Fruit fly (Drosophila melanogaster) whole organism, embryonic: Measurements from ENCODE around the gene NdufA3.

Source experiments
- Awh ChIP-seq: fragments of 200-800 bp; sonication (Bioruptor generic); IDR thresholded peaks from 2 replicates; pipeline ENCODE4, ENCODE4 v1.3.6; 2022; ENCODE audit warnings: missing biosample characterization, missing genetic modification characterization
- B-H2 ChIP-seq: fragments of 200-800 bp; sonication (Bioruptor generic); optimal IDR thresholded peaks from 2 replicates; lab custom pipeline; 2018; ENCODE audit warnings: missing biosample characterization, mild to moderate bottlenecking, missing genetic modification characterization
- CG10543 ChIP-seq: fragments of 200-800 bp; sonication (Bioruptor generic); optimal IDR thresholded peaks from 3 replicates; lab custom pipeline; 2017; ENCODE audit warnings: missing biosample characterization, mild to moderate bottlenecking, missing genetic modification characterization, moderate library complexity
- CG11560 ChIP-seq: fragments of 200-800 bp; sonication (Bioruptor generic); IDR thresholded peaks from 3 replicates; pipeline ENCODE4 v1.3.6; 2022; ENCODE audit warnings: missing biosample characterization, missing genetic modification characterization
- CG13775 ChIP-seq: fragments of 200-800 bp; sonication (Bioruptor generic); optimal IDR thresholded peaks from 3 replicates; lab custom pipeline; 2017; ENCODE audit warnings: missing biosample characterization, mild to moderate bottlenecking, missing genetic modification characterization
- CG16779 ChIP-seq: fragments of 200-800 bp; sonication (Bioruptor generic); IDR thresholded peaks from 2 replicates; pipeline ENCODE4 v1.3.6; 2022; ENCODE audit warnings: missing biosample characterization, missing genetic modification characterization
- CG17385 ChIP-seq: fragments of 200-800 bp; sonication (Bioruptor generic); optimal IDR thresholded peaks from 3 replicates; lab custom pipeline; 2018; ENCODE audit warnings: missing biosample characterization, mild to moderate bottlenecking, missing genetic modification characterization
- CG1832 ChIP-seq: fragments of 200-800 bp; sonication (Bioruptor generic); optimal IDR thresholded peaks from 2 replicates; lab custom pipeline; 2017; ENCODE audit warnings: missing biosample characterization, mild to moderate bottlenecking, missing genetic modification characterization, inconsistent platforms
- CG2129 ChIP-seq: fragments of 200-800 bp; sonication (Bioruptor generic); IDR thresholded peaks from 2 replicates; pipeline ENCODE4 v1.3.6; 2022; ENCODE audit warnings: missing biosample characterization, missing genetic modification characterization; ENCODE audit not compliant: partially characterized antibody
- CG31224 ChIP-seq: fragments of 200-800 bp; sonication (Bioruptor generic); IDR thresholded peaks from 2 replicates; pipeline ENCODE4 v1.3.6; 2022; ENCODE audit warnings: missing biosample characterization, missing genetic modification characterization
- CG3163 ChIP-seq: fragments of 200-800 bp; sonication (Bioruptor generic); optimal IDR thresholded peaks from 3 replicates; lab custom pipeline; 2016; ENCODE audit warnings: missing biosample characterization, missing genetic modification characterization
- CG32767 ChIP-seq: fragments of 200-800 bp; sonication (Bioruptor generic); IDR thresholded peaks from 2 replicates; pipeline ENCODE4 v1.3.6; 2022; ENCODE audit warnings: missing biosample characterization, missing genetic modification characterization
- CG34422 ChIP-seq: fragments of 200-800 bp; sonication (Bioruptor generic); IDR thresholded peaks from 3 replicates; pipeline ENCODE4 v1.3.6; 2022; ENCODE audit warnings: missing biosample characterization, missing genetic modification characterization
- CG4707 ChIP-seq: fragments of 200-800 bp; sonication (Bioruptor generic); optimal IDR thresholded peaks from 2 replicates; lab custom pipeline; 2018; ENCODE audit warnings: missing biosample characterization, mild to moderate bottlenecking, missing genetic modification characterization, moderate library complexity
- CG9727 ChIP-seq: fragments of 200-800 bp; sonication (Bioruptor generic); optimal IDR thresholded peaks from 3 replicates; lab custom pipeline; 2017; ENCODE audit warnings: missing biosample characterization, mild to moderate bottlenecking, missing genetic modification characterization
- CHES-1-like ChIP-seq: fragments of 200-800 bp; sonication (Bioruptor generic); optimal IDR thresholded peaks from 2 replicates; lab custom pipeline; 2016; ENCODE audit warnings: missing biosample characterization, missing genetic modification characterization
- Camta ChIP-seq: fragments of 200-800 bp; sonication (Bioruptor generic); optimal IDR thresholded peaks from 2 replicates; lab custom pipeline; 2016; ENCODE audit warnings: missing biosample characterization, missing genetic modification characterization
- CkIIα-i1 ChIP-seq: fragments of 200-800 bp; sonication (Bioruptor generic); IDR thresholded peaks from 2 replicates; pipeline ENCODE4 v1.3.6; 2022; ENCODE audit warnings: missing biosample characterization, missing genetic modification characterization
- D ChIP-seq, 2 experiments: fragments of 200-800 bp in 1 of 2; fragments of >200 bp in 1 of 2; sonication (Bioruptor generic) in 1 of 2; optimal IDR thresholded peaks; 2 replicates in 1 of 2; 3 replicates in 1 of 2; lab custom pipeline; 2017; ENCODE audit warnings: mild to moderate bottlenecking in 1 of 2, missing biosample characterization in 1 of 2, missing genetic modification characterization in 1 of 2, missing genetic modification reagents in 1 of 2
- Dp ChIP-seq: fragments of 200-800 bp; sonication (Bioruptor generic); optimal IDR thresholded peaks from 2 replicates; lab custom pipeline; 2018; ENCODE audit warnings: missing biosample characterization, mild to moderate bottlenecking, missing genetic modification characterization, moderate library complexity
- Eip74EF ChIP-seq, 2 experiments: fragments of 200-800 bp in 1 of 2; fragments of >200 bp in 1 of 2; sonication (Bioruptor generic) in 1 of 2; optimal IDR thresholded peaks; 2 replicates each; lab custom pipeline; 2017 to 2019; ENCODE audit warnings: missing biosample characterization in 2 of 2, missing genetic modification characterization in 2 of 2, mild to moderate bottlenecking in 1 of 2, moderate library complexity in 1 of 2
- Ets65A ChIP-seq: fragments of 200-800 bp; sonication (Bioruptor generic); peaks from one replicate; lab custom pipeline; 2016; ENCODE audit warnings: missing biosample characterization, missing genetic modification characterization
- HLHmδ ChIP-seq: fragments of 200-800 bp; sonication (Bioruptor generic); optimal IDR thresholded peaks from 2 replicates; lab custom pipeline; 2018; ENCODE audit warnings: missing biosample characterization, mild to moderate bottlenecking, missing genetic modification characterization, moderate library complexity
- MBD-R2 ChIP-seq: fragments of 200-800 bp; sonication (Bioruptor generic); IDR thresholded peaks from 2 replicates; pipeline ENCODE4 v1.3.6; 2022; ENCODE audit warnings: missing biosample characterization, missing genetic modification characterization
- Nf-YC ChIP-seq: fragments of 200-800 bp; optimal IDR thresholded peaks from 3 replicates; lab custom pipeline; 2019; ENCODE audit warnings: missing biosample characterization, mild to moderate bottlenecking, missing genetic modification characterization, moderate library complexity
- Sin3A ChIP-seq: fragments of >200 bp; optimal IDR thresholded peaks from 2 replicates; lab custom pipeline; 2018
- ac ChIP-seq: fragments of 200-800 bp; sonication (Bioruptor generic); optimal IDR thresholded peaks from 3 replicates; lab custom pipeline; 2017; ENCODE audit warnings: missing biosample characterization, mild to moderate bottlenecking, missing genetic modification characterization
- bigmax ChIP-seq: fragments of 200-800 bp; sonication (Bioruptor generic); optimal IDR thresholded peaks from 2 replicates; lab custom pipeline; 2018; ENCODE audit warnings: missing biosample characterization, mild to moderate bottlenecking, missing genetic modification characterization
- bowl ChIP-seq: fragments of 200-800 bp; sonication (Bioruptor generic); IDR thresholded peaks from 2 replicates; pipeline ENCODE4 v1.3.6; 2022; ENCODE audit warnings: missing biosample characterization, missing genetic modification characterization
- cg ChIP-seq: fragments of 200-800 bp; sonication (Bioruptor generic); optimal IDR thresholded peaks from 3 replicates; lab custom pipeline; 2019; ENCODE audit warnings: missing biosample characterization, mild to moderate bottlenecking, missing genetic modification characterization, moderate library complexity
- chm ChIP-seq: fragments of 200-800 bp; sonication (Bioruptor generic); IDR thresholded peaks from 2 replicates; pipeline ENCODE4 v1.3.6; 2022; ENCODE audit warnings: missing biosample characterization, missing genetic modification characterization
- ci ChIP-seq: fragments of 200-800 bp; sonication (Bioruptor generic); IDR thresholded peaks from 3 replicates; pipeline ENCODE4 v1.3.6; 2022; ENCODE audit warnings: missing biosample characterization, missing genetic modification characterization
- dmrt99B ChIP-seq: fragments of 200-800 bp; sonication (Bioruptor generic); optimal IDR thresholded peaks from 2 replicates; lab custom pipeline; 2018; ENCODE audit warnings: missing biosample characterization, mild to moderate bottlenecking, missing genetic modification characterization, moderate library complexity
- emc ChIP-seq: fragments of 200-800 bp; sonication (Bioruptor generic); optimal IDR thresholded peaks from 2 replicates; lab custom pipeline; 2016; ENCODE audit warnings: missing biosample characterization, missing genetic modification characterization
- fd64A ChIP-seq: fragments of 200-800 bp; sonication (Bioruptor generic); optimal IDR thresholded peaks from 3 replicates; lab custom pipeline; 2018; ENCODE audit warnings: missing biosample characterization, mild to moderate bottlenecking, missing genetic modification characterization
- gt ChIP-seq: fragments of 200-800 bp; sonication (Bioruptor generic); IDR thresholded peaks from 2 replicates; pipeline ENCODE4 v1.3.6; 2022; ENCODE audit warnings: missing biosample characterization, missing genetic modification characterization
- hb ChIP-seq: fragments of 200-800 bp; sonication (Bioruptor generic); IDR thresholded peaks from 3 replicates; pipeline ENCODE4 v1.3.6; 2022; ENCODE audit warnings: missing biosample characterization, missing genetic modification characterization; ENCODE audit not compliant: partially characterized antibody
- inv ChIP-seq: fragments of 200-800 bp; sonication (Bioruptor generic); IDR thresholded peaks from 2 replicates; pipeline ENCODE4 v1.3.6; 2022; ENCODE audit warnings: missing biosample characterization, missing genetic modification characterization; ENCODE audit not compliant: partially characterized antibody
- ken ChIP-seq: fragments of 200-800 bp; sonication (Bioruptor generic); IDR thresholded peaks from 3 replicates; pipeline ENCODE4 v1.3.6; 2022; ENCODE audit warnings: missing biosample characterization, missing genetic modification characterization
- lab ChIP-seq: fragments of 200-800 bp; sonication (Bioruptor generic); optimal IDR thresholded peaks from 3 replicates; lab custom pipeline; 2017; ENCODE audit warnings: missing biosample characterization, missing genetic modification characterization, mild to moderate bottlenecking, moderate library complexity, missing genetic modification reagents
- odd ChIP-seq: fragments of 200-800 bp; sonication (Bioruptor generic); optimal IDR thresholded peaks from 2 replicates; lab custom pipeline; 2017; ENCODE audit warnings: missing biosample characterization, mild to moderate bottlenecking, missing genetic modification characterization
- phol ChIP-seq: fragments of 200-800 bp; sonication (Bioruptor generic); optimal IDR thresholded peaks from 3 replicates; lab custom pipeline; 2018; ENCODE audit warnings: missing biosample characterization, mild to moderate bottlenecking, missing genetic modification characterization, moderate library complexity
- pzg ChIP-seq: fragments of 200-800 bp; sonication (Bioruptor generic); optimal IDR thresholded peaks from 3 replicates; lab custom pipeline; 2018; ENCODE audit warnings: missing biosample characterization, mild to moderate bottlenecking, missing genetic modification characterization, moderate library complexity
- repo ChIP-seq: fragments of 200-800 bp; sonication (Bioruptor generic); optimal IDR thresholded peaks from 2 replicates; lab custom pipeline; 2016; ENCODE audit warnings: missing biosample characterization, missing genetic modification characterization
- row ChIP-seq: fragments of 200-800 bp; sonication (Bioruptor generic); IDR thresholded peaks from 3 replicates; pipeline ENCODE4 v1.3.6; 2022; ENCODE audit warnings: missing biosample characterization, missing genetic modification characterization
- shn ChIP-seq: fragments of 200-800 bp; sonication (Bioruptor generic); optimal IDR thresholded peaks from 3 replicates; lab custom pipeline; 2016; ENCODE audit warnings: missing biosample characterization, missing genetic modification characterization
- sqz ChIP-seq: fragments of 200-800 bp; sonication (Bioruptor generic); optimal IDR thresholded peaks from 3 replicates; lab custom pipeline; 2018; ENCODE audit warnings: missing biosample characterization, mild to moderate bottlenecking, missing genetic modification characterization
- trem ChIP-seq: fragments of 200-800 bp; optimal IDR thresholded peaks from 3 replicates; lab custom pipeline; 2019; ENCODE audit warnings: missing biosample characterization, mild to moderate bottlenecking, missing genetic modification characterization, moderate library complexity
- tx ChIP-seq: fragments of 200-800 bp; sonication (Bioruptor generic); optimal IDR thresholded peaks from 2 replicates; lab custom pipeline; 2016; ENCODE audit warnings: missing biosample characterization, missing genetic modification characterization
- wdn ChIP-seq: fragments of 200-800 bp; sonication (Bioruptor generic); IDR thresholded peaks from 2 replicates; pipeline ENCODE4 v1.3.6; 2022; ENCODE audit warnings: missing biosample characterization, missing genetic modification characterization
- zen ChIP-seq: fragments of 200-800 bp; sonication (Bioruptor generic); optimal IDR thresholded peaks from 3 replicates; lab custom pipeline; 2018; ENCODE audit warnings: missing biosample characterization, mild to moderate bottlenecking, missing genetic modification characterization, moderate library complexity

The NdufA3 gene

dm6 chrX:9155715-9156387, 4.0 kb downstream of the NdufA3 start (continued):
- no peak for TF ChIP-seq CG3163 (GFP tag; lab: Kevin White, UChicago)
- no peak for TF ChIP-seq emc (GFP tag; lab: Kevin White, UChicago)
- TF ChIP-seq B-H2, result no peak
- no peak for TF ChIP-seq dmrt99B (tag; lab: Kevin White, UChicago)
- no peak for TF ChIP-seq pzg (GFP tag; lab: Kevin White, UChicago)
- peak; percentile 34 for TF ChIP-seq Dp
- no peak for TF ChIP-seq Sin3A (lab: Kevin White, UChicago)
- no peak for TF ChIP-seq tx (GFP tag; lab: Kevin White, UChicago)
- TF ChIP-seq CG31224 (GFP tag; lab: Robert Waterston, UW), result no peak
- no peak for TF ChIP-seq CkIIα-i1
- peak; percentile 71 for TF ChIP-seq phol (tag; lab: Kevin White, UChicago)
- peak; percentile 15 for TF ChIP-seq zen (tag; lab: Kevin White, UChicago)
- TF ChIP-seq CG16779, result no peak
- no peak for TF ChIP-seq hb (GFP tag; lab: Robert Waterston, UW)
- peak; percentile 78 for TF ChIP-seq CG1832 (GFP tag; lab: Kevin White, UChicago)
- no peak for TF ChIP-seq wdn (GFP tag; lab: Robert Waterston, UW)
- TF ChIP-seq ac (GFP tag; lab: Kevin White, UChicago), result peak; percentile 23
- peak; percentile 4 for TF ChIP-seq Ets65A (GFP tag; lab: Kevin White, UChicago)
- no peak for TF ChIP-seq MBD-R2 (GFP tag; lab: Robert Waterston, UW)
- no peak for TF ChIP-seq Eip74EF (GFP tag; optimal IDR thresholded peaks at IDR 0.05; lab: Kevin White, UChicago)
- no peak for TF ChIP-seq inv (GFP tag; lab: Robert Waterston, UW)
- TF ChIP-seq CG10543 (GFP tag; lab: Kevin White, UChicago), result no peak
- no peak for TF ChIP-seq Camta
- TF ChIP-seq HLHmδ (GFP tag; lab: Kevin White, UChicago), result peak; percentile 26
- TF ChIP-seq shn, result no peak
- TF ChIP-seq D (optimal IDR thresholded peaks at IDR 0.05; lab: Kevin White, UChicago), result no peak
- TF ChIP-seq D (GFP tag; optimal IDR thresholded peaks at IDR 0.05; lab: Kevin White, UChicago), result peak; percentile 4
- TF ChIP-seq sqz (GFP tag; lab: Kevin White, UChicago), result peak; percentile 59
- TF ChIP-seq Nf-YC, result peak; percentile 45
- TF ChIP-seq Awh, result no peak
- TF ChIP-seq CG9727, result peak; percentile 1
- peak; percentile 89 for TF ChIP-seq CG32767 (GFP tag; lab: Robert Waterston, UW)
- no peak for TF ChIP-seq bigmax (GFP tag; lab: Kevin White, UChicago)
- TF ChIP-seq CG34422 (GFP tag; lab: Robert Waterston, UW), result peak; percentile 68; the same call in 2 of the 3 replicates
- TF ChIP-seq cg (GFP tag; lab: Kevin White, UChicago), result peak; percentile 69
- 0 out of 3 replicates have a peak, but pooled peaks have one; percentile 21 for TF ChIP-seq ci (GFP tag; lab: Robert Waterston, UW)

dm6 chrX:9155134-9155533, 4.7 kb downstream of the NdufA3 start:
- TF ChIP-seq trem (peak; percentile 44), gt (GFP tag; lab: Robert Waterston, UW) (no peak), bowl (GFP tag; lab: Robert Waterston, UW) (no peak), row (GFP tag; lab: Robert Waterston, UW) (peak; percentile 71), ken (GFP tag; lab: Robert Waterston, UW) (0 out of 3 replicates have a peak, but pooled peaks have one; percentile 8), CHES-1-like (peak; percentile 4), CG11560 (no peak), odd (GFP tag; lab: Kevin White, UChicago) (peak; percentile 20), lab (peak; percentile 75), repo (no peak), CG17385 (GFP tag; lab: Kevin White, UChicago) (peak; percentile 72), chm (GFP tag; lab: Robert Waterston, UW) (no peak), CG13775 (peak; percentile 43), fd64A (GFP tag; lab: Kevin White, UChicago) (no peak), CG2129 (GFP tag; lab: Robert Waterston, UW) (no peak), CG4707 (no peak)
